Worm (Caenorhabditis elegans): ENCODE measurements around the gene phf-30.

Gene phf-30

ce11 chrV:8518283-8518682 lies 49.4 kb downstream of the phf-30 start:
- TF ChIP-seq unc-62 (GFP tag; optimal IDR thresholded peaks at IDR 0.05 in 1 of 2) (peak in 1 of 2 experiments; percentile 97), unc-62 (tag; optimal IDR thresholded peaks at IDR 0.05) (no peak), mes-2 (tag; optimal IDR thresholded peaks at IDR 0.05; ENCODE audit: poor library complexity, severe bottlenecking) (peak; percentile 39), nhr-28 (tag; optimal IDR thresholded peaks at IDR 0.05) (peak; percentile 11), unc-39 (tag; optimal IDR thresholded peaks at IDR 0.05) (no peak), rbr-2 (tag; optimal IDR thresholded peaks at IDR 0.05) (peak; percentile 59), pqm-1 (tag; optimal IDR thresholded peaks at IDR 0.05) (no peak), lim-7 (GFP tag; IDR thresholded peaks at IDR 0.05) (no peak), ces-1 (GFP tag; optimal IDR thresholded peaks at IDR 0.05) (no peak), nhr-6 (tag; optimal IDR thresholded peaks at IDR 0.05) (no peak), egl-27 (tag; optimal IDR thresholded peaks at IDR 0.05) (no peak), dpl-1 (GFP tag; optimal IDR thresholded peaks at IDR 0.05) (peak; percentile 18), lin-29 (GFP tag; IDR thresholded peaks at IDR 0.05) (no peak), dmd-8 (GFP tag; IDR thresholded peaks at IDR 0.05) (no peak), mdt-29 (GFP tag; IDR thresholded peaks at IDR 0.05) (no peak), arid-1 (GFP tag; conservative IDR thresholded peaks at IDR 0.05) (no peak), nhr-42 (GFP tag; IDR thresholded peaks at IDR 0.05) (no peak), aha-1 (tag) (peak; percentile 93), hmg-1.1 (GFP tag; IDR thresholded peaks at IDR 0.05) (peak; percentile 49; the same call in 1 of the 2 replicates), dmd-6 (GFP tag; IDR thresholded peaks at IDR 0.05) (0 out of 2 replicates have a peak, but pooled peaks have one; percentile 14), nhr-11 (tag; optimal IDR thresholded peaks at IDR 0.05) (peak; percentile 44), mdl-1 (tag; optimal IDR thresholded peaks at IDR 0.05) (peak in 1 of 2 experiments; percentile 53)

- TF ChIP-seq R02D3.7 (tag; optimal IDR thresholded peaks at IDR 0.05) = peak; percentile 41
- TF ChIP-seq dpl-1 (GFP tag; optimal IDR thresholded peaks at IDR 0.05) = peak; percentile 26
- TF ChIP-seq mes-2 (tag; optimal IDR thresholded peaks at IDR 0.05; ENCODE audit: poor library complexity, severe bottlenecking) = peak; percentile 45
- TF ChIP-seq aha-1 (tag) = no peak
Observed at ce11 chrV:8518822-8519392, 50.1 kb downstream of the phf-30 start, which contains the start of gene F45F2.10. F45F2.10 (minus strand) TSS chrV:8518872.

All from whole organism, L4 larva.